Worm (Caenorhabditis elegans): ENCODE measurements around the gene Y49F6B.6.

Y49F6B.6 gene

ce11 chrII:3476536-3476935 is 3.6 kb downstream of the Y49F6B.6 start:
- TF ChIP-seq snpc-1.3 (tag; optimal IDR thresholded peaks at IDR 0.05; ENCODE audit: insufficient read depth) (no peak), lsl-1 (GFP tag; optimal IDR thresholded peaks at IDR 0.05) (no peak), cebp-2 (GFP tag; IDR thresholded peaks at IDR 0.05) (no peak), let-607 (tag; optimal IDR thresholded peaks at IDR 0.05) (no peak), mxl-1 (tag; optimal IDR thresholded peaks at IDR 0.05) (no peak), F22D6.2 (tag; optimal IDR thresholded peaks at IDR 0.05) (no peak), ztf-22 (GFP tag; optimal IDR thresholded peaks at IDR 0.05) (no peak), efl-1 (GFP tag; optimal IDR thresholded peaks at IDR 0.05) (no peak), ccch-3 (GFP tag; optimal IDR thresholded peaks at IDR 0.05) (no peak), madf-10 (tag; optimal IDR thresholded peaks at IDR 0.05) (no peak)

ce11 chrII:3477171-3477570 is 4.3 kb downstream of the Y49F6B.6 start, which contains the start of gene fbxb-104:
Gene fbxb-104 (minus strand): TSS chrII:3477271.
- TF ChIP-seq nhr-90 (tag; optimal IDR thresholded peaks at IDR 0.05) (no peak), F37B4.10 (GFP tag; IDR thresholded peaks at IDR 0.05) (no peak), ceh-100 (GFP tag; IDR thresholded peaks at IDR 0.05) (no peak), hmg-20 (GFP tag; IDR thresholded peaks at IDR 0.05) (no peak), Y79H2A.3 (GFP tag; conservative IDR thresholded peaks at IDR 0.05) (no peak), snpc-4 (GFP tag; optimal IDR thresholded peaks at IDR 0.05) (no peak), snpc-4 (tag; optimal IDR thresholded peaks at IDR 0.05) (no peak), attf-5 (GFP tag; optimal IDR thresholded peaks at IDR 0.05) (no peak), ZK185.1 (tag; optimal IDR thresholded peaks at IDR 0.05; ENCODE audit: poor library complexity, severe bottlenecking) (no peak), mcd-1 (GFP tag; IDR thresholded peaks at IDR 0.05) (no peak), athp-1 (tag; optimal IDR thresholded peaks at IDR 0.05) (no peak), lir-1 (GFP tag; conservative IDR thresholded peaks at IDR 0.05) (no peak), madf-3 (GFP tag; IDR thresholded peaks at IDR 0.05) (no peak), attf-6 (GFP tag; IDR thresholded peaks at IDR 0.05) (no peak), mxl-1 (tag; optimal IDR thresholded peaks at IDR 0.05) (no peak)

- no peak for TF ChIP-seq F57C9.4 (tag; optimal IDR thresholded peaks at IDR 0.05)
Measured at ce11 chrII:3481584-3481983, 8.7 kb downstream of the Y49F6B.6 start, which contains the start of gene Y49F6B.8. Gene Y49F6B.8 (minus strand): TSS chrII:3481684.

- no peak for TF ChIP-seq F57C9.4 (tag; optimal IDR thresholded peaks at IDR 0.05)
- TF ChIP-seq ztf-18 (tag; optimal IDR thresholded peaks at IDR 0.05): peak; percentile 13
- TF ChIP-seq chd-7 (tag; optimal IDR thresholded peaks at IDR 0.05): no peak
- TF ChIP-seq B0261.1 (tag; optimal IDR thresholded peaks at IDR 0.05): peak; percentile 1
- peak; percentile 50 for TF ChIP-seq lsl-1 (GFP tag; optimal IDR thresholded peaks at IDR 0.05)
- TF ChIP-seq ztf-26 (tag; optimal IDR thresholded peaks at IDR 0.05): no peak
- TF ChIP-seq K11D2.4 (GFP tag; IDR thresholded peaks at IDR 0.05): no peak
- TF ChIP-seq F39B2.1 (GFP tag; IDR thresholded peaks at IDR 0.05): no peak
- no peak for TF ChIP-seq hlh-26 (GFP tag; conservative IDR thresholded peaks at IDR 0.05)
- peak; percentile 51 for TF ChIP-seq him-1 (tag; optimal IDR thresholded peaks at IDR 0.05)
- peak; percentile 56 for TF ChIP-seq madf-6 (GFP tag; IDR thresholded peaks at IDR 0.05)
- TF ChIP-seq ceh-27 (GFP tag; optimal IDR thresholded peaks at IDR 0.05): peak; percentile 72
- peak; percentile 80 for TF ChIP-seq attf-5 (GFP tag; optimal IDR thresholded peaks at IDR 0.05)
- TF ChIP-seq efl-1 (GFP tag; optimal IDR thresholded peaks at IDR 0.05): peak; percentile 11
- peak; percentile 39 for TF ChIP-seq madf-8 (GFP tag; conservative IDR thresholded peaks at IDR 0.05)
- TF ChIP-seq F49E8.2 (tag; optimal IDR thresholded peaks at IDR 0.05; ENCODE audit: insufficient read depth): peak; percentile 1
- peak in 1 of 2 experiments; percentile 18 for TF ChIP-seq let-607 (tag; optimal IDR thresholded peaks at IDR 0.05)
- no peak for TF ChIP-seq snpc-4 (GFP tag; optimal IDR thresholded peaks at IDR 0.05)
- TF ChIP-seq snpc-4 (tag; optimal IDR thresholded peaks at IDR 0.05): peak in 1 of 4 experiments; percentile 23
- TF ChIP-seq rec-8 (tag; optimal IDR thresholded peaks at IDR 0.05): peak; percentile 14 to 34
- TF ChIP-seq ztf-25 (GFP tag; IDR thresholded peaks at IDR 0.05): 0 out of 2 replicates have a peak, but pooled peaks have one; percentile 32
- peak; percentile 66; the same call in 1 of the 2 replicates for TF ChIP-seq aptf-2 (GFP tag; conservative IDR thresholded peaks at IDR 0.05)
- TF ChIP-seq lin-26 (GFP tag; IDR thresholded peaks at IDR 0.05): 0 out of 2 replicates have a peak, but pooled peaks have one; percentile 34
- peak; percentile 44 for TF ChIP-seq tbp1 (GFP tag; optimal IDR thresholded peaks at IDR 0.05)
- 0 out of 2 replicates have a peak, but pooled peaks have one; percentile 42 for TF ChIP-seq let-526 (GFP tag; IDR thresholded peaks at IDR 0.05)
Measured at ce11 chrII:3482231-3482630, 9.3 kb downstream of the Y49F6B.6 start, which contains the start of gene smu-2. Gene smu-2 (plus strand): TSS chrII:3482408.

Measured in whole organism, young adult.